Worm (Caenorhabditis elegans) whole organism, L1 larva: Measurements from ENCODE around the gene nspg-1.

ENCODE experiments used
- C16A3.4 ChIP-seq: fragments of 150-350 bp; optimal IDR thresholded peaks from 2 replicates; lab custom pipeline; 2014; ENCODE audit warnings: missing biosample characterization, missing genetic modification characterization
- C34B4.2 ChIP-seq: sonication (generic microtip); optimal IDR thresholded peaks from 2 replicates; lab custom pipeline; 2017; ENCODE audit warnings: mild to moderate bottlenecking, missing genetic modification characterization, missing compliant biosample characterization
- alr-1 ChIP-seq: fragments of 200-800 bp; sonication (Bioruptor generic); optimal IDR thresholded peaks from 2 replicates; lab custom pipeline; 2018; ENCODE audit warnings: borderline replicate concordance, mild to moderate bottlenecking, missing genetic modification characterization, missing compliant biosample characterization
- blmp-1 ChIP-seq: fragments of 150-350 bp; optimal IDR thresholded peaks from 2 replicates; lab custom pipeline; 2014; ENCODE audit warnings: missing biosample characterization, missing genetic modification characterization
- ceh-8 ChIP-seq: fragments of 200-800 bp; sonication (Bioruptor generic); optimal IDR thresholded peaks from 2 replicates; lab custom pipeline; 2018; ENCODE audit warnings: mild to moderate bottlenecking, missing genetic modification characterization, moderate library complexity, missing compliant biosample characterization
- ceh-88 ChIP-seq: fragments of 200-800 bp; sonication (Bioruptor generic); IDR thresholded peaks from 2 replicates; pipeline ENCODE4 v1.3.6; 2022; ENCODE audit warnings: missing genetic modification characterization, missing compliant biosample characterization
- ceh-90 ChIP-seq: sonication (generic microtip); optimal IDR thresholded peaks from 2 replicates; lab custom pipeline; 2016; ENCODE audit warnings: missing genetic modification characterization, missing compliant biosample characterization
- dpl-1 ChIP-seq, 3 experiments: fragments of 150-350 bp in 2 of 3; sonication (generic microtip) in 1 of 3; optimal IDR thresholded peaks; 2 replicates each; lab custom pipeline; 2014 to 2017; ENCODE audit warnings: missing biosample characterization in 3 of 3, missing genetic modification characterization in 3 of 3, missing genetic modification reagents in 3 of 3
- efl-1 ChIP-seq, 4 experiments: fragments of 150-350 bp; optimal IDR thresholded peaks in 3 of 4; peaks in 1 of 4; 1 replicate in 1 of 4; 2 replicates in 3 of 4; lab custom pipeline; 2014; ENCODE audit warnings: missing biosample characterization in 2 of 4, missing genetic modification characterization in 2 of 4, missing genetic modification reagents in 2 of 4
- efl-3 ChIP-seq: fragments of 200-800 bp; sonication (Bioruptor generic); optimal IDR thresholded peaks from 2 replicates; lab custom pipeline; 2018; ENCODE audit warnings: mild to moderate bottlenecking, missing genetic modification characterization, missing compliant biosample characterization
- egl-27 ChIP-seq, 2 experiments: fragments of 150-350 bp in 1 of 2; sonication (generic microtip); optimal IDR thresholded peaks; 3 replicates each; lab custom pipeline; 2017 to 2018; ENCODE audit warnings: missing biosample characterization in 2 of 2, missing genetic modification characterization in 2 of 2, missing genetic modification reagents in 2 of 2
- elt-2 ChIP-seq: sonication (generic microtip); optimal IDR thresholded peaks from 2 replicates; lab custom pipeline; 2016; ENCODE audit warnings: missing genetic modification characterization, mild to moderate bottlenecking, inconsistent platforms, missing compliant biosample characterization, missing genetic modification reagents
- fkh-10 ChIP-seq: sonication (generic microtip); optimal IDR thresholded peaks from 2 replicates; lab custom pipeline; 2017; ENCODE audit warnings: missing biosample characterization, missing genetic modification reagents, missing genetic modification characterization
- fkh-4 ChIP-seq: sonication (generic microtip); optimal IDR thresholded peaks from 2 replicates; lab custom pipeline; 2016; ENCODE audit warnings: missing compliant biosample characterization, missing genetic modification characterization, borderline replicate concordance
- fos-1 ChIP-seq: fragments of 150-350 bp; optimal IDR thresholded peaks from 2 replicates; lab custom pipeline; 2014; ENCODE audit warnings: missing biosample characterization, missing genetic modification characterization
- hlh-4 ChIP-seq: sonication (generic microtip); optimal IDR thresholded peaks from 2 replicates; lab custom pipeline; 2016; ENCODE audit warnings: mild to moderate bottlenecking, missing genetic modification characterization, missing compliant biosample characterization
- hpl-2 ChIP-seq: fragments of 150-350 bp; optimal IDR thresholded peaks from 2 replicates; lab custom pipeline; 2014; ENCODE audit warnings: missing biosample characterization, missing genetic modification reagents, missing genetic modification characterization
- isw-1 ChIP-seq: fragments of 200-800 bp; sonication (Bioruptor generic); IDR thresholded peaks from 2 replicates; pipeline ENCODE4 v1.3.6; 2022; ENCODE audit warnings: missing genetic modification characterization, missing compliant biosample characterization
- lin-14 ChIP-seq: fragments of 200-800 bp; sonication (Bioruptor generic); optimal IDR thresholded peaks from 2 replicates; lab custom pipeline; 2018; ENCODE audit warnings: mild to moderate bottlenecking, missing genetic modification characterization, moderate library complexity, missing compliant biosample characterization
- lin-15B ChIP-seq: fragments of 150-350 bp; sonication (generic microtip); optimal IDR thresholded peaks from 3 replicates; lab custom pipeline; 2014; ENCODE audit warnings: missing biosample characterization, missing genetic modification characterization
- lin-39 ChIP-seq: fragments of 150-350 bp; optimal IDR thresholded peaks from 2 replicates; lab custom pipeline; 2014; ENCODE audit warnings: missing biosample characterization, missing genetic modification reagents, missing genetic modification characterization
- lir-3 ChIP-seq: sonication (generic microtip); optimal IDR thresholded peaks from 2 replicates; lab custom pipeline; 2016; ENCODE audit warnings: mild to moderate bottlenecking, missing genetic modification characterization, moderate library complexity, missing compliant biosample characterization; ENCODE audit not compliant: poor library complexity
- lsy-2 ChIP-seq, 2 experiments: fragments of 150-350 bp; optimal IDR thresholded peaks; 2 replicates each; lab custom pipeline; 2014; ENCODE audit warnings: missing biosample characterization in 2 of 2, missing genetic modification characterization in 2 of 2
- mab-9 ChIP-seq: fragments of 200-800 bp; sonication (Bioruptor generic); IDR thresholded peaks from 2 replicates; pipeline ENCODE4 v1.3.6; 2022; ENCODE audit warnings: missing genetic modification reagents, missing genetic modification characterization, missing compliant biosample characterization
- mep-1 ChIP-seq: fragments of 150-350 bp; optimal IDR thresholded peaks from 2 replicates; lab custom pipeline; 2014; ENCODE audit warnings: missing biosample characterization, missing genetic modification characterization
- nhr-11 ChIP-seq: fragments of 150-350 bp; optimal IDR thresholded peaks from 2 replicates; lab custom pipeline; 2014; ENCODE audit warnings: missing biosample characterization, missing genetic modification characterization
- nhr-19 ChIP-seq: fragments of 200-800 bp; sonication (Bioruptor generic); conservative IDR thresholded peaks from 2 replicates; pipeline ENCODE4 v1.3.6; 2022; ENCODE audit warnings: missing genetic modification characterization, missing compliant biosample characterization
- nhr-237 ChIP-seq: fragments of 150-350 bp; optimal IDR thresholded peaks from 2 replicates; lab custom pipeline; 2014; ENCODE audit warnings: missing biosample characterization, missing genetic modification characterization
- nhr-76 ChIP-seq: sonication (generic microtip); optimal IDR thresholded peaks from 2 replicates; lab custom pipeline; 2017; ENCODE audit warnings: missing biosample characterization, missing genetic modification characterization
- nhr-77 ChIP-seq: fragments of 150-350 bp; optimal IDR thresholded peaks from 2 replicates; lab custom pipeline; 2014; ENCODE audit warnings: missing biosample characterization, missing genetic modification characterization
- nhr-84 ChIP-seq: sonication (generic microtip); optimal IDR thresholded peaks from 2 replicates; lab custom pipeline; 2017; ENCODE audit warnings: missing biosample characterization, missing genetic modification characterization
- pag-3 ChIP-seq: sonication (generic microtip); optimal IDR thresholded peaks from 2 replicates; lab custom pipeline; 2017; ENCODE audit warnings: missing genetic modification characterization, mild to moderate bottlenecking, missing compliant biosample characterization, antibody characterized with exemption, borderline replicate concordance; ENCODE audit not compliant: insufficient read depth
- pax-3 ChIP-seq: fragments of 200-800 bp; sonication (Bioruptor generic); optimal IDR thresholded peaks from 2 replicates; lab custom pipeline; 2018; ENCODE audit warnings: mild to moderate bottlenecking, missing genetic modification characterization, moderate library complexity, missing compliant biosample characterization
- pqm-1 ChIP-seq: sonication (generic microtip); optimal IDR thresholded peaks from 3 replicates; lab custom pipeline; 2017; ENCODE audit warnings: missing biosample characterization, missing genetic modification characterization
- skn-1 ChIP-seq: fragments of 150-350 bp; optimal IDR thresholded peaks from 2 replicates; lab custom pipeline; 2014; ENCODE audit warnings: missing biosample characterization, missing genetic modification characterization
- snu-23 ChIP-seq: sonication (generic microtip); optimal IDR thresholded peaks from 2 replicates; lab custom pipeline; 2016; ENCODE audit warnings: missing genetic modification characterization, missing compliant biosample characterization
- sup-37 ChIP-seq: fragments of 200-800 bp; sonication (Bioruptor generic); optimal IDR thresholded peaks from 2 replicates; lab custom pipeline; 2018; ENCODE audit warnings: mild to moderate bottlenecking, missing genetic modification characterization, missing compliant biosample characterization
- tbx-2 ChIP-seq: sonication (generic microtip); optimal IDR thresholded peaks from 2 replicates; lab custom pipeline; 2016; ENCODE audit warnings: missing genetic modification characterization, missing compliant biosample characterization
- tlp-1 ChIP-seq: fragments of 150-350 bp; optimal IDR thresholded peaks from 2 replicates; lab custom pipeline; 2014; ENCODE audit warnings: missing biosample characterization, missing genetic modification characterization
- xbp-1 ChIP-seq: sonication (generic microtip); optimal IDR thresholded peaks from 2 replicates; lab custom pipeline; 2016; ENCODE audit warnings: missing genetic modification characterization, missing compliant biosample characterization
- zip-4 ChIP-seq: fragments of 200-800 bp; sonication (Bioruptor generic); optimal IDR thresholded peaks from 2 replicates; lab custom pipeline; 2018; ENCODE audit warnings: mild to moderate bottlenecking, missing genetic modification characterization, moderate library complexity, missing compliant biosample characterization
- ztf-4 ChIP-seq: fragments of 150-350 bp; optimal IDR thresholded peaks from 2 replicates; lab custom pipeline; 2014; ENCODE audit warnings: missing biosample characterization, missing genetic modification characterization

The nspg-1 gene

DNA sequence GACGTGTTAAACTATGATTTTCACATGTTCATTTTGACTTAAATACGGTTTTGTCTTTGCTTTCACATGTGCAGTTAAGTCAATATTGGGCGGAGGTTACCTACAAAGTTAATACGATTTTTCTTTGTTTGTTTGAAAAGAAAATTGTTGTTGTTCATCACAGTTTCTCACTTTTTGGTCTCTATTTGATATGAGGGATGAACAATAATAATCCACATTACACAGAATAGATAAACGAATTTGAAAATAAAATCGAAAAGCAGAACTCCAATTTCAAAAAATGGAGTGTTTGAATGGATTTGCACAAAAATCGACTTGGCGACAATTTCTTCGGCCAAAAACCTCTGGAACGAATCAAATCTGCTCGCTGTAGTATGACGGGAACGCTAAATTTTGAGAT is 38.8 kb upstream of the nspg-1 start, which contains the start of gene ttr-29:
ttr-29 (minus strand) TSS at position 101 of the 400 bp plus-strand sequence.
- TF ChIP-seq pax-3 (tag; lab: Kevin White, UChicago): no peak
- no peak for TF ChIP-seq xbp-1 (tag; lab: Kevin White, UChicago)
- no peak for TF ChIP-seq ceh-88
- TF ChIP-seq tlp-1: no peak
- TF ChIP-seq efl-3 (GFP tag; lab: Kevin White, UChicago): no peak
- TF ChIP-seq ceh-90 (tag; lab: Kevin White, UChicago): no peak
- no peak for TF ChIP-seq dpl-1 (GFP tag; optimal IDR thresholded peaks at IDR 0.05; lab: Kevin White, UChicago)
- no peak for TF ChIP-seq hpl-2
- no peak for TF ChIP-seq sup-37
- no peak for TF ChIP-seq ceh-8
- no peak for TF ChIP-seq C34B4.2 (tag; lab: Kevin White, UChicago)
- TF ChIP-seq lsy-2 (tag; optimal IDR thresholded peaks at IDR 0.05; lab: Kevin White, UChicago): no peak
- TF ChIP-seq alr-1 (tag; lab: Kevin White, UChicago): no peak
- TF ChIP-seq hlh-4 (tag; lab: Kevin White, UChicago): no peak
- TF ChIP-seq blmp-1: no peak
- no peak for TF ChIP-seq nhr-19
- TF ChIP-seq nhr-76 (tag; lab: Kevin White, UChicago): no peak

DNA sequence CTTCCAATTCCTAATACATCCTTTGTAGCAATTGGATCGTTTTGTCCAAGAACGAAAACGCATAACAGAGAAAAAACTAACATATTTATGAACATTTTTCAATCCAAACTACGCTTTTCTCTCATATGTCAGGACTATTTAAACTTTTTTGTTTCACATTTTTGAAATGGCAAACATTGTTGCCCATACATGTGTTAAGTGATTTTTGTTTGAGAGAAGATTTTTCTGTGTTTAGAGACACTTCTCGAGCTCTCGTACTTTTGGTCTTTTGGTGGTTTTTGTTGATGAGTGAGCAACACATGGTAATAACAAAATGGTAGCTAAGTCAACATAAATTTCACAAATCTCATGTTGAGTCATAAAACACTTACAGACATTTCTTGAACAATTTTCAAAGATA is 37.2 kb upstream of the nspg-1 start, which contains the start of gene ttr-28:
ttr-28 (minus strand) TSS at position 101 of the 400 bp plus-strand sequence.
- TF ChIP-seq pag-3 (tag; lab: Kevin White, UChicago) (no peak), lin-39 (tag; lab: Kevin White, UChicago) (no peak), mep-1 (tag; lab: Kevin White, UChicago) (no peak), snu-23 (no peak), lin-14 (GFP tag; lab: Kevin White, UChicago) (no peak), egl-27 (tag; optimal IDR thresholded peaks at IDR 0.05; lab: Kevin White, UChicago) (no peak)

DNA sequence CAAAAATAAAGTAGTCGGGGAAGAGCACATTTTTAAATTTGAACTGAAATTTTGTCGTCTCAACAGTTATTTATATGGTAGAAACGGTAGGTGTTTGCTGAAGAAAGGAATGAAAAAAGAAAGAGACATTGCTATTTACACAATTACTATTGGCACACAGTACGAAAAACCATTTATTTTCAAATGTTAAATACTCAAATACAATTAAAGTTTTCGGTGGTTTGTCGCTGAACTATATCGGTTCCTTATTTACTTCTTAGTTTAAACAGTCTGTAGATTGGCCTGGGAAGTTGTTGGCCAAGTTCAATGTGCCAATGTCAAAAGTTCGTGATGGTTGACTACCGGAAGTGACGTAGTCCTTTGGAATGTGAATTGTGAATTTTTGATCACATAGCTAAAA is 36.2 kb upstream of the nspg-1 start, which contains the start of gene ttr-27:
ttr-27 (minus strand) TSS at position 45 of the 400 bp plus-strand sequence.
- TF ChIP-seq tbx-2 (tag; lab: Kevin White, UChicago): peak; percentile 36
- no peak for TF ChIP-seq efl-1 (optimal IDR thresholded peaks at IDR 0.05; lab: Kevin White, UChicago)
- TF ChIP-seq efl-1 (GFP tag; optimal IDR thresholded peaks at IDR 0.05 in 1 of 2; lab: Kevin White, UChicago): peak in 1 of 2 experiments; percentile 12
- peak; percentile 23 for TF ChIP-seq nhr-77 (tag; lab: Kevin White, UChicago)
- no peak for TF ChIP-seq elt-2 (tag; lab: Kevin White, UChicago)
- TF ChIP-seq lin-14 (GFP tag; lab: Kevin White, UChicago): peak; percentile 34

DNA sequence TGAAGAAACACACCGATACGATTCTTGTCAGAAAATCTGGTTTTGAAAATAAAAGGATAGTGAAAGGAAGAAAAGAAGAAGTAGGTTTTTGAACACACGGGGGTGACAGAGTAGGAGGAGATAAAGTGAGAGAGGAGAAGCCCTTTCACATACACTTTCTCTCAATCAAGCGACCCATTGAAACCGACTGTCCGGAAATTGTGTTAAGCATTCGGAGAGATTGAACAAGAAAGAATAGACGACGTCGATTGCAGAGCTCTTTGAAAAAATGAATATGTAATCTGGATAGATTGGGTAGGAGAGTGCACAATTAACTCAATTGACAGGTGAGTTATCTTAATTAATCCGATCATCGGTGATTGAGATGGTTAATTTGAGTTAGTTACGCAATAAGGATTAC is 33.4 kb upstream of the nspg-1 start:
- no peak for TF ChIP-seq snu-23
- TF ChIP-seq mab-9: 0 out of 2 replicates have a peak, but pooled peaks have one; percentile 19
- TF ChIP-seq nhr-77 (tag; lab: Kevin White, UChicago): no peak
- TF ChIP-seq lin-15B (tag; lab: Kevin White, UChicago): no peak
- no peak for TF ChIP-seq nhr-11 (tag; lab: Kevin White, UChicago)
- TF ChIP-seq fkh-4 (tag; lab: Kevin White, UChicago): no peak
- TF ChIP-seq fkh-10 (GFP tag; lab: Kevin White, UChicago): peak; percentile 60
- TF ChIP-seq ztf-4 (tag; lab: Kevin White, UChicago): no peak
- no peak for TF ChIP-seq skn-1 (tag; lab: Kevin White, UChicago)
- no peak for TF ChIP-seq lir-3
- peak; percentile 66 for TF ChIP-seq lin-14 (GFP tag; lab: Kevin White, UChicago)
- no peak for TF ChIP-seq nhr-84 (tag; lab: Kevin White, UChicago)
- no peak for TF ChIP-seq fos-1 (tag; lab: Kevin White, UChicago)
- no peak for TF ChIP-seq xbp-1 (tag; lab: Kevin White, UChicago)
- no peak for TF ChIP-seq lin-39 (tag; lab: Kevin White, UChicago)
- TF ChIP-seq tlp-1: no peak
- no peak for TF ChIP-seq C16A3.4 (tag; lab: Kevin White, UChicago)
- TF ChIP-seq blmp-1: peak; percentile 64
- no peak for TF ChIP-seq pqm-1
- no peak for TF ChIP-seq nhr-237 (tag; lab: Kevin White, UChicago)
- TF ChIP-seq C34B4.2 (tag; lab: Kevin White, UChicago): no peak
- no peak for TF ChIP-seq isw-1 (GFP tag; lab: Robert Waterston, UW)
- TF ChIP-seq zip-4 (GFP tag; lab: Kevin White, UChicago): no peak
- TF ChIP-seq, all 84 proteins: peak for 4
